Fruit fly (Drosophila melanogaster) whole organism, wandering third instar larva: ENCODE measurements around the gene CG46463.
A peak's percentile ranks its signal among the peaks of the same experiment; 100 is the strongest.

Source experiments
- Abd-B ChIP-seq: fragments of >200 bp; optimal IDR thresholded peaks from 2 replicates; lab custom pipeline; 2017; ENCODE audit warnings: missing biosample characterization, missing genetic modification characterization
- CG32264 ChIP-seq: fragments of 200-800 bp; sonication (Bioruptor generic); optimal IDR thresholded peaks from 2 replicates; lab custom pipeline; 2016; ENCODE audit warnings: missing biosample characterization, missing genetic modification characterization
- CrebA ChIP-seq: fragments of 200-800 bp; sonication (Bioruptor generic); optimal IDR thresholded peaks from 2 replicates; lab custom pipeline; 2016; ENCODE audit warnings: missing biosample characterization, mild to moderate bottlenecking, missing genetic modification characterization, borderline replicate concordance
- Dfd ChIP-seq: fragments of >200 bp; optimal IDR thresholded peaks from 2 replicates; lab custom pipeline; 2017; ENCODE audit warnings: missing biosample characterization, missing genetic modification characterization
- GATAd ChIP-seq: sonication (Bioruptor generic); optimal IDR thresholded peaks from 2 replicates; lab custom pipeline; 2016; ENCODE audit warnings: missing biosample characterization, missing genetic modification characterization
- HLH106 ChIP-seq: fragments of 200-800 bp; optimal IDR thresholded peaks from 3 replicates; lab custom pipeline; 2019; ENCODE audit warnings: missing biosample characterization, mild to moderate bottlenecking, missing genetic modification characterization, moderate library complexity
- Hnf4 ChIP-seq: fragments of 200-800 bp; sonication (Bioruptor generic); optimal IDR thresholded peaks from 2 replicates; lab custom pipeline; 2016; ENCODE audit warnings: missing biosample characterization, mild to moderate bottlenecking, missing genetic modification characterization
- Hr78 ChIP-seq: fragments of >200 bp; optimal IDR thresholded peaks from 2 replicates; lab custom pipeline; 2017; ENCODE audit warnings: missing biosample characterization, missing genetic modification characterization
- Jra ChIP-seq: sonication (Bioruptor generic); optimal IDR thresholded peaks from 2 replicates; lab custom pipeline; 2016; ENCODE audit warnings: missing biosample characterization, missing genetic modification characterization
- Myc ChIP-seq: fragments of >200 bp; optimal IDR thresholded peaks from 2 replicates; lab custom pipeline; 2017
- N ChIP-seq: fragments of >200 bp; optimal IDR thresholded peaks from 2 replicates; lab custom pipeline; 2018; ENCODE audit warnings: missing biosample characterization, missing external identifiers, missing genetic modification characterization
- OdsH ChIP-seq: fragments of 200-800 bp; sonication (Bioruptor generic); optimal IDR thresholded peaks from 2 replicates; lab custom pipeline; 2016; ENCODE audit warnings: missing biosample characterization, mild to moderate bottlenecking, missing genetic modification characterization
- Rel ChIP-seq, 2 experiments: fragments of 200-800 bp; sonication (Bioruptor generic) in 1 of 2; optimal IDR thresholded peaks; 2 replicates in 1 of 2; 3 replicates in 1 of 2; lab custom pipeline; 2016 to 2019; ENCODE audit warnings: mild to moderate bottlenecking in 2 of 2, missing biosample characterization in 2 of 2, missing genetic modification characterization in 2 of 2, moderate library complexity in 1 of 2
- Sp1 ChIP-seq: fragments of 200-800 bp; sonication (Bioruptor generic); optimal IDR thresholded peaks from 3 replicates; lab custom pipeline; 2019; ENCODE audit warnings: missing biosample characterization, mild to moderate bottlenecking, missing genetic modification characterization, moderate library complexity
- Vsx2 ChIP-seq: fragments of 200-300, 225-300 bp; sonication (Bioruptor generic); optimal IDR thresholded peaks from 2 replicates; lab custom pipeline; 2018; ENCODE audit warnings: missing biosample characterization, missing genetic modification characterization; ENCODE audit not compliant: partially characterized antibody
- br ChIP-seq: fragments of 200-800 bp; sonication (Bioruptor generic); optimal IDR thresholded peaks from 2 replicates; lab custom pipeline; 2016; ENCODE audit warnings: missing biosample characterization, missing genetic modification characterization
- brk ChIP-seq: fragments of 200-800 bp; sonication (Bioruptor generic); optimal IDR thresholded peaks from 2 replicates; lab custom pipeline; 2016; ENCODE audit warnings: missing biosample characterization, mild to moderate bottlenecking, missing genetic modification characterization
- dsf ChIP-seq: sonication (Bioruptor generic); optimal IDR thresholded peaks from 2 replicates; lab custom pipeline; 2016; ENCODE audit warnings: missing biosample characterization, missing genetic modification characterization, borderline replicate concordance
- ey ChIP-seq: fragments of 200-800 bp; sonication (Bioruptor generic); optimal IDR thresholded peaks from 2 replicates; lab custom pipeline; 2016; ENCODE audit warnings: missing biosample characterization, missing genetic modification characterization
- foxo ChIP-seq, 2 experiments: fragments of 200-800 bp; sonication (Bioruptor generic); optimal IDR thresholded peaks; 2 replicates in 1 of 2; 3 replicates in 1 of 2; lab custom pipeline; 2016 to 2017; ENCODE audit warnings: missing biosample characterization in 2 of 2, missing genetic modification characterization in 2 of 2
- fru ChIP-seq: fragments of 200-800 bp; sonication (Bioruptor generic); optimal IDR thresholded peaks from 3 replicates; lab custom pipeline; 2016; ENCODE audit warnings: missing biosample characterization, mild to moderate bottlenecking, missing genetic modification characterization
- h ChIP-seq: fragments of 200-800 bp; sonication (Bioruptor generic); optimal IDR thresholded peaks from 3 replicates; lab custom pipeline; 2016; ENCODE audit warnings: missing biosample characterization, mild to moderate bottlenecking, missing genetic modification characterization
- jim ChIP-seq: fragments of 175-275, 200-325 bp; sonication (Bioruptor generic); optimal IDR thresholded peaks from 2 replicates; lab custom pipeline; 2016; ENCODE audit warnings: missing biosample characterization, mild to moderate bottlenecking, missing genetic modification characterization
- lola ChIP-seq: fragments of >200 bp; optimal IDR thresholded peaks from 2 replicates; lab custom pipeline; 2017; ENCODE audit warnings: missing biosample characterization, missing genetic modification characterization
- pan ChIP-seq: fragments of >200 bp; optimal IDR thresholded peaks from 2 replicates; lab custom pipeline; 2017
- rgr ChIP-seq: fragments of 200-800 bp; sonication (Bioruptor generic); optimal IDR thresholded peaks from 3 replicates; lab custom pipeline; 2016; ENCODE audit warnings: missing biosample characterization, mild to moderate bottlenecking, missing genetic modification characterization
- sv ChIP-seq: fragments of 200-800 bp; sonication (Bioruptor generic); optimal IDR thresholded peaks from 3 replicates; lab custom pipeline; 2016; ENCODE audit warnings: missing biosample characterization, missing genetic modification characterization
- tai ChIP-seq: sonication (Bioruptor generic); optimal IDR thresholded peaks from 2 replicates; lab custom pipeline; 2016; ENCODE audit warnings: missing biosample characterization, missing genetic modification characterization
- usp ChIP-seq: fragments of >200 bp; optimal IDR thresholded peaks from 2 replicates; lab custom pipeline; 2017; ENCODE audit warnings: missing biosample characterization, missing genetic modification characterization
- woc ChIP-seq: sonication (Bioruptor generic); optimal IDR thresholded peaks from 2 replicates; lab custom pipeline; 2016; ENCODE audit warnings: missing biosample characterization, mild to moderate bottlenecking, missing genetic modification characterization

Gene CG46463

dm6 chr3L:3479551-3479950 lies 18.4 kb downstream of the CG46463 start:
- no peak for TF ChIP-seq woc (GFP tag; lab: Kevin White, UChicago)
- TF ChIP-seq fru (GFP tag; lab: Kevin White, UChicago): peak; percentile 25
- peak; percentile 1 for TF ChIP-seq h (GFP tag; lab: Kevin White, UChicago)
- TF ChIP-seq pan (lab: Kevin White, UChicago): no peak
- TF ChIP-seq ey: no peak

dm6 chr3L:3484553-3484952 lies 23.4 kb downstream of the CG46463 start, which contains the start of gene CG43074:
Gene CG43074 (minus strand): TSS chr3L:3484653.
- TF ChIP-seq Hr78 (no peak), N (GFP tag; lab: Kevin White, UChicago) (no peak), tai (GFP tag; lab: Kevin White, UChicago) (no peak), GATAd (no peak), dsf (no peak), usp (no peak)

DNA sequence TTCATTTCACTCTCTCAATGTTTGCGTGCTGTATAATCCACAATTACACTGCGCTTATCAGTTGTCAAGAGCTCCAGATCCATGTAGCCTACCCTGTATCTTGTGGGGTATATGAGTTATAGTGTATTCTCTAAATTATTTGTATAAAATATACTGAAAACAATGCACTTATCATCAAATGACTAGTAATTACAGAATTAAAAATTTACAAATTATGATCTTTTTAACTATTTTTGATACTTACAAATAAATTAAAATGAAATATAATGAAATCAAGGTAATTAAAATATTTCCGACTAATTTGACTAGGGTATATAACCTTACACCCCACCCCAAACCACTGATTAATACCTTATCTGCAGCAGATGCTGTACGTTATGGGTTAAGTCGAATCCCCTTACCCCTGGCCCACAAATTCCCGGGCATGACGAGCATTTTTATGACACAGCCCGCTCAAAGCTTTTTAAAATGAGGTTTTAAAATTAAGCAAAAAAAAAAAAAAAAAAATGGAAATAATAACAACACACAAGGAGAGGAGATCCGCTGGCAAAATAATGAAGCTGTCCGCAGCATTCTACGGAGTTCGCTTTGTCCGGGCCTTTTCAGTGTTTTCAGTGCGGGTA lies 24.1 kb downstream of the CG46463 start:
- TF ChIP-seq Sp1 (GFP tag; lab: Kevin White, UChicago) (peak; percentile 40), HLH106 (tag; lab: Kevin White, UChicago) (peak; percentile 46), pan (lab: Kevin White, UChicago) (peak; percentile 20), OdsH (no peak), jim (GFP tag; lab: Kevin White, UChicago) (no peak), Hr78 (no peak), lola (GFP tag; lab: Kevin White, UChicago) (no peak), Rel (GFP tag; optimal IDR thresholded peaks at IDR 0.05; lab: Kevin White, UChicago) (no peak), Rel (tag; optimal IDR thresholded peaks at IDR 0.05; lab: Kevin White, UChicago) (peak; percentile 1), foxo (GFP tag; optimal IDR thresholded peaks at IDR 0.05; lab: Kevin White, UChicago) (peak in 1 of 2 experiments; percentile 52)

- TF ChIP-seq Dfd (GFP tag; lab: Kevin White, UChicago): no peak
- TF ChIP-seq brk: no peak
- no peak for TF ChIP-seq pan (lab: Kevin White, UChicago)
- TF ChIP-seq foxo (GFP tag; optimal IDR thresholded peaks at IDR 0.05; lab: Kevin White, UChicago): no peak
- no peak for TF ChIP-seq dsf
- TF ChIP-seq usp: no peak
- TF ChIP-seq rgr (GFP tag; lab: Kevin White, UChicago): no peak
- no peak for TF ChIP-seq br (GFP tag; lab: Kevin White, UChicago)
- TF ChIP-seq, all 38 proteins: peak for 0
Measured at dm6 chr3L:3492116-3492747, 31.1 kb downstream of the CG46463 start.

- TF ChIP-seq GATAd (no peak), fru (GFP tag; lab: Kevin White, UChicago) (no peak), tai (GFP tag; lab: Kevin White, UChicago) (no peak), pan (lab: Kevin White, UChicago) (no peak), CG32264 (GFP tag; lab: Kevin White, UChicago) (no peak), Dfd (GFP tag; lab: Kevin White, UChicago) (no peak), OdsH (no peak)
Measured at dm6 chr3L:3496593-3496992, 35.5 kb downstream of the CG46463 start.

DNA sequence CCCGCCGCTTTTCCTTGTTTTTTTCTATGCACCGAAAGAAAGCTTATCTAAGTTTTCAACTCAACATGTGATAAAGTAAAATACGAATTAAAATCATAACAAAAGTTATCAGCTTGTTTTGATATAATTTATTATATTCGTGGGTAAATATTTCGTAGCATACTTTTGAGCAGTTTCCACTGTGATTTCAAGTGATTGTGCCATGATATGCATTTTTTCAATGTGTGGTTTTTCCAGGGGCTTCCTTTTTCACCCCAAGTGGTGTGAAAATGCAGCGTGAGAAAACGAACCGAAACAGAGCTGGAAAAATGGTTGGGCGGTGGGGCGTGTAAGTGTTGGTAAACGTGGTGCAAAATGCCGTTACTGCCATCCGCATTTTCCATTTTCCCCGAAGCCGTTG lies 42.1 kb downstream of the CG46463 start:
- no peak for TF ChIP-seq Myc (lab: Kevin White, UChicago)
- TF ChIP-seq tai (GFP tag; lab: Kevin White, UChicago): no peak
- TF ChIP-seq dsf: no peak
- no peak for TF ChIP-seq Hr78
- no peak for TF ChIP-seq Abd-B (GFP tag; lab: Kevin White, UChicago)
- TF ChIP-seq GATAd: no peak
- TF ChIP-seq Hnf4: no peak
- no peak for TF ChIP-seq Jra (GFP tag; lab: Kevin White, UChicago)
- no peak for TF ChIP-seq OdsH
- TF ChIP-seq Vsx2 (GFP tag; lab: Kevin White, UChicago): no peak
- TF ChIP-seq lola (GFP tag; lab: Kevin White, UChicago): no peak
- no peak for TF ChIP-seq sv (GFP tag; lab: Kevin White, UChicago)
- no peak for TF ChIP-seq foxo (GFP tag; optimal IDR thresholded peaks at IDR 0.05; lab: Kevin White, UChicago)
- TF ChIP-seq fru (GFP tag; lab: Kevin White, UChicago): no peak
- TF ChIP-seq jim (GFP tag; lab: Kevin White, UChicago): no peak
- TF ChIP-seq HLH106 (tag; lab: Kevin White, UChicago): no peak
- no peak for TF ChIP-seq CrebA
- no peak for TF ChIP-seq Dfd (GFP tag; lab: Kevin White, UChicago)
- TF ChIP-seq N (GFP tag; lab: Kevin White, UChicago): no peak
